Worm (Caenorhabditis elegans): ENCODE data around the gene skr-14.

Gene skr-14

DNA sequence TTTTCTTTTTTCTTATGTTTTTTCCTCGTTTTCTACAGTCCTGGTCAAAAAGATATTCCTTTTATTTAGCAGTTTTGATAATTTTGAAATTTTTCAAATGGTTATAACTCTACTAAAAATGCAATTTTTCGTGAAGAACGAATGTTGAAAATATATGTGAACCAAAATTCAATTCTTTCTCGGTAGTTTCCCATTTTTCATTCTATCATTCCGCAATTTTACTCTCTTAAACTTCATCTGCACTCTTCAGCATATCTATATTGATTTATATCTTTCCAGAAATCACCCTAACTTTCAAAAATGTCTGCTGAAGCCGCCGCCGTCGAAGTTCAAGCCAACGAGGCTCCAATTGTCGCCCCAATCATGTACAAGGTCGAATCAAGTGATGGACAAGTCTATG lies 752 bp upstream of the skr-14 start, which contains the start of gene skr-7:
Gene skr-7 (plus strand): TSS at position 301 of the 400 bp plus-strand sequence.
- TF ChIP-seq W03F9.2 (tag; optimal IDR thresholded peaks at IDR 0.05) = no peak
- no peak for TF ChIP-seq him-1 (tag; optimal IDR thresholded peaks at IDR 0.05)
- no peak for TF ChIP-seq dao-5 (tag; optimal IDR thresholded peaks at IDR 0.05)

- TF ChIP-seq him-1 (tag; optimal IDR thresholded peaks at IDR 0.05) = no peak
- no peak for TF ChIP-seq dao-5 (tag; optimal IDR thresholded peaks at IDR 0.05)
- TF ChIP-seq W03F9.2 (tag; optimal IDR thresholded peaks at IDR 0.05) = no peak
These were observed 1.5 kb downstream of the skr-14 start, which contains the start of the genes Y47D7A.7 and Y47D7A.2 for ce11 chrV:4419767-4420322. TSS of gene Y47D7A.7 (minus strand) at chrV:4419867. TSS of gene Y47D7A.2 (plus strand) at chrV:4420272.

ce11 chrV:4418116-4418515 lies 3.3 kb downstream of the skr-14 start, which contains the start of gene Y47D7A.6:
TSS of gene Y47D7A.6 (minus strand) at chrV:4418216.
- TF ChIP-seq him-1 (tag; optimal IDR thresholded peaks at IDR 0.05) (no peak), W03F9.2 (tag; optimal IDR thresholded peaks at IDR 0.05) (no peak), dao-5 (tag; optimal IDR thresholded peaks at IDR 0.05) (no peak)

DNA sequence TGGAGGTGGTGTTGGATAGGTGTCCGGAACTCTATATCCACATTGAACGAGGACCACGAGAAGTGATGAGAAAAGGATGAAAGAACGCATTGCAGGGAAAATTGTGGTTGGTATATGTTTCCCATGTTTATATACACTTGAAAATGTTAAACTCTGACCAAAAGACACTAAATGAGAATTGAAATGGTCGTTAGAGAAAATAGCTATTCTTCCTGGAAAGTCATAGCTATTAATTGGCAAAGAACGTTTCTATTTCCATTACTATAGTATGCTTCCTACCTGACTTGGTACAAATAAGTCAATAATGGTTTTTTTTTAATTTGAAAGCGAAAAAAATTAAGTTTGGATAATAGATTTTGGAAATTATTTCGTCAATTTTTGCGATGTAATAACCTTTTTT lies 4.7 kb downstream of the skr-14 start, which contains the start of gene Y47D7A.18:
Gene Y47D7A.18 (minus strand): TSS at position 101 of the 400 bp plus-strand sequence.
- TF ChIP-seq W03F9.2 (tag; optimal IDR thresholded peaks at IDR 0.05) (no peak), dao-5 (tag; optimal IDR thresholded peaks at IDR 0.05) (no peak), him-1 (tag; optimal IDR thresholded peaks at IDR 0.05) (no peak)

ce11 chrV:4414613-4415071 lies 6.7 kb downstream of the skr-14 start, which contains the start of gene grl-5:
TSS of gene grl-5 (minus strand) at chrV:4414663.
- TF ChIP-seq him-1 (tag; optimal IDR thresholded peaks at IDR 0.05) (no peak), W03F9.2 (tag; optimal IDR thresholded peaks at IDR 0.05) (no peak), dao-5 (tag; optimal IDR thresholded peaks at IDR 0.05) (no peak)

ce11 chrV:4411714-4412113 lies 9.7 kb downstream of the skr-14 start, which contains the start of gene Y47D7A.17:
TSS of gene Y47D7A.17 (minus strand) at chrV:4411814.
- TF ChIP-seq dao-5 (tag; optimal IDR thresholded peaks at IDR 0.05) (no peak), him-1 (tag; optimal IDR thresholded peaks at IDR 0.05) (no peak), W03F9.2 (tag; optimal IDR thresholded peaks at IDR 0.05) (no peak)

ce11 chrV:4410643-4411042 lies 10.7 kb downstream of the skr-14 start, which contains the start of gene Y47D7A.3:
TSS of gene Y47D7A.3 (plus strand) at chrV:4410943.
- TF ChIP-seq W03F9.2 (tag; optimal IDR thresholded peaks at IDR 0.05) (no peak), dao-5 (tag; optimal IDR thresholded peaks at IDR 0.05) (no peak), him-1 (tag; optimal IDR thresholded peaks at IDR 0.05) (no peak)

DNA sequence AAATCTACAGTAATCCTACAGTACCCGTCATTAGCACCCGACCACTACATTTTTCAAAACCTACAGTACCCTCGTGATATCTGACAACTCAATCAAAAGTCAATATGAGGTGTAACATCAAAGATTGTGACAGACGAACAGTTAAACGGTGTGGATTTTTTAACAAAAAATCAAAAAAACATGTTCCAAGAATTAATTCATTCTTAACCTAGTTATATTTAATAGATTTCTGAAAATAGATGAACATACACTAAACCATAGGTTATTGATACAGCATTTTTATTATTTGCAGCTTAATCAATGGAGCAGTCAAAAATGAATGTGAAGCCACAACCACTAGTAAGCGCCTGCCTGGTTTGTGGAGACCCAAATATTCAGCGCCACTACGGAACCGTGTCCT lies 13.9 kb downstream of the skr-14 start, which contains the start of gene nhr-118:
Gene nhr-118 (plus strand): TSS at position 301 of the 400 bp plus-strand sequence.
- no peak for TF ChIP-seq him-1 (tag; optimal IDR thresholded peaks at IDR 0.05)
- no peak for TF ChIP-seq W03F9.2 (tag; optimal IDR thresholded peaks at IDR 0.05)
- no peak for TF ChIP-seq dao-5 (tag; optimal IDR thresholded peaks at IDR 0.05)

- TF ChIP-seq him-1 (tag; optimal IDR thresholded peaks at IDR 0.05) (no peak), dao-5 (tag; optimal IDR thresholded peaks at IDR 0.05) (no peak), W03F9.2 (tag; optimal IDR thresholded peaks at IDR 0.05) (no peak)
These were observed 19.5 kb downstream of the skr-14 start, which contains the start of gene F13A2.5 for ce11 chrV:4401865-4402264. TSS of gene F13A2.5 (minus strand) at chrV:4401965.

DNA sequence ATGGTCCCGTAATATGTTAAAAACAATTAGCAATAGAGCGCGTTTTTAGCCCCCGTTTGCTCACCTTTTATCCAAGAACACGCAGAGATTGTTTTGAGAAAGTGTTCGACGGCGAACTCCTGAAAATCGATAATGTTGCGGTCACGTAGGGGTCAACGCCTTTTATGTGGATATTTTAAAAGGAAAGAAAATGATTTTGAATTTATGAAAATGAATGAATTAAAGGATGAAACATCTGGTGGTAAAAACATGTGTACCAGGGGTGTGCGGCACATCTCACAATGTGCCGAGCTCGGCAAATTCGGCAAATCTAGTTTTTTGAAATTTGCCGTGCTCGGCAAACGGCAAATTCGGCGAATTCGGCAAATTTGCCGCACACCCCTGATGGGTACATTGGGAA lies 21.3 kb downstream of the skr-14 start, which contains the start of gene F13A2.4:
Gene F13A2.4 (minus strand): TSS at position 101 of the 400 bp plus-strand sequence.
- TF ChIP-seq W03F9.2 (tag; optimal IDR thresholded peaks at IDR 0.05) = no peak
- no peak for TF ChIP-seq him-1 (tag; optimal IDR thresholded peaks at IDR 0.05)
- no peak for TF ChIP-seq dao-5 (tag; optimal IDR thresholded peaks at IDR 0.05)

DNA sequence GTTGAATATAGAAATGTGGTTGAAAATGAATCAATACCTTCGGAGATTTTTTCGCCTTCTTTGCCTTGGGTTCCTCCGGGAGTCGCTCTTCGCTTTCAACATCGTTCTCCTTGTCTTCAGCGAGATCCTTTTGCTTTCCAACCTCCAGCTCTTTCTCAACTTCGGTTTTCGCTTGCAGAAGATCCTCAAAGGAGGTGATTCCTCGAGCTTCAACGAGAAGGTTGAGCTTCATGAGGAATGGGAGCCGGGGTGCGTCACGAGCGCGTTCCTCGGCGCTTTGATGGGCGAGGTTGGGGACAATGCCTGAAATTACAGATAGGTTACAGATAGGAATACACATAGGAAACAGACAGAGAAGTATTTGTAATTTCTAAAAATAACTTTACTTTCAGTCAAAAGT lies 22.5 kb downstream of the skr-14 start:
- TF ChIP-seq him-1 (tag; optimal IDR thresholded peaks at IDR 0.05) = no peak
- TF ChIP-seq dao-5 (tag; optimal IDR thresholded peaks at IDR 0.05) = no peak
- no peak for TF ChIP-seq W03F9.2 (tag; optimal IDR thresholded peaks at IDR 0.05)

- TF ChIP-seq him-1 (tag; optimal IDR thresholded peaks at IDR 0.05) (no peak), dao-5 (tag; optimal IDR thresholded peaks at IDR 0.05) (no peak), W03F9.2 (tag; optimal IDR thresholded peaks at IDR 0.05) (no peak)
These were observed 23.2 kb downstream of the skr-14 start for ce11 chrV:4398127-4398526.

DNA sequence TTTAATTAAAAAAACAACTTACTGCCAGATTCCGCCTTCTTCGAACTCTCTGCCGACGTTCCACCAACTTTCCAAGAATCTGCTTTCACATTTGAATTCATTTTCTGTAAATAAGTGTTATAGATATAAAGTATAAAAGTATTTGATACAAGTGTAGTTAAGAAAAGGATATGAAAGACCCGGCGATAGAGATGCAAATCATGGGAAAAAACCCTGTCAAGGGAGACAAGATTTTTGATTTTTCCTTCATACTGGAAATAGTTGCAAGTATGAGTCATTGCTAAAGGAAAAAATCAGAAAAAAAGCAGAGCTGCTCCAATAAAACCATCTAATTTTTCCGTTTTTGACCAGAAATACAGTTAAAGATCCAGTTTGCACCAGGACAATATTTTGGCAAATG lies 25.1 kb downstream of the skr-14 start, which contains the start of gene F13A2.3:
Gene F13A2.3 (minus strand): TSS at position 101 of the 400 bp plus-strand sequence.
- TF ChIP-seq him-1 (tag; optimal IDR thresholded peaks at IDR 0.05) (no peak), dao-5 (tag; optimal IDR thresholded peaks at IDR 0.05) (no peak), W03F9.2 (tag; optimal IDR thresholded peaks at IDR 0.05) (no peak)

DNA sequence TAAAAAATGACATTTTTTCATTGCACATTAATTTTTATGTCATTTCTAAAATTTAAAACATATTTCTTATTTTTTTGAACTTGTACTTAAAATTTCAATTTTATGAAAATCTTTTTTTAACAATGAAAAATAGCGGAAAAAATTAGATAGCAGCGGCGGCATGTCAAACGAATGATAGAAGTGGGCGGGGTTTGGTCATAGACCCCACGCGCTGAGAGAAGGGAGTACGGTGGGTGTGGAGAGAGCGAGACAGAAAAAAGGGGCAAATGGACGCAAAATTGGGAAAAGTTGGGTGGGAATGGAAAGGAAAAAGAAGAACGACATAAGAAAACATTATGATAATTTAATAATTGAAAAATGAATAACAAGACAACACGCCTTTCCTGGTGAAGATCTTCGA lies 33.5 kb downstream of the skr-14 start:
- TF ChIP-seq dao-5 (tag; optimal IDR thresholded peaks at IDR 0.05) (no peak), him-1 (tag; optimal IDR thresholded peaks at IDR 0.05) (no peak), W03F9.2 (tag; optimal IDR thresholded peaks at IDR 0.05) (no peak)
